Worm (Caenorhabditis elegans): ENCODE data around the gene B0563.18.

DNA sequence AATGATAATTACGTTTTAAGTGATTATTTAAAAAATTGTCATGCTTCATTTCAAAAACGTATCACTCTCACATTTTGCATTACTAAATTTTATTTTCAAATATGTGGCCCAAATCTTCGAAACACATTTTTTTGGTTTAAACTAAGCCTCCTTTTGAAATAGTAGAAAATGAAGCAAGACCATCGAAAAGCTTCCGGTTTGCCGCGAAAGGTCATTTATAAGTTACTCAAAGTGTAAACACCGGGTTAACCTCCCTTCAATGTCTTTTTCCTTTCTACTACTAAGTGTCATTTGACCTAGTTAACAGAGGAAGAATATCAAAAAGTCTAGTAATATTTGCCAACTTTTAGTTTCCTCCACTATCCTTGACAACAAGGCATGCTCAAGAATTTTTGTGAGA lies 34.4 kb downstream of the B0563.18 start:
- TF ChIP-seq nfya-1 (tag; optimal IDR thresholded peaks at IDR 0.05) (no peak), ama-1 (optimal IDR thresholded peaks at IDR 0.05) (no peak), lin-11 (tag; optimal IDR thresholded peaks at IDR 0.05) (no peak), elt-2 (tag; optimal IDR thresholded peaks at IDR 0.05) (no peak), unc-55 (GFP tag; optimal IDR thresholded peaks at IDR 0.05) (no peak), pros-1 (tag; optimal IDR thresholded peaks at IDR 0.05) (no peak), che-1 (tag; optimal IDR thresholded peaks at IDR 0.05) (no peak), pha-4 (tag; optimal IDR thresholded peaks at IDR 0.05) (no peak), pqm-1 (tag; optimal IDR thresholded peaks at IDR 0.05) (no peak), dve-1 (tag; optimal IDR thresholded peaks at IDR 0.05) (no peak), hlh-8 (tag; optimal IDR thresholded peaks at IDR 0.05) (no peak), ets-4 (tag; optimal IDR thresholded peaks at IDR 0.05) (no peak), ahr-1 (tag; optimal IDR thresholded peaks at IDR 0.05) (no peak), unc-42 (tag; optimal IDR thresholded peaks at IDR 0.05) (no peak)
